Fruit fly (Drosophila melanogaster): ENCODE data around the gene Jig.

Jig gene

DNA sequence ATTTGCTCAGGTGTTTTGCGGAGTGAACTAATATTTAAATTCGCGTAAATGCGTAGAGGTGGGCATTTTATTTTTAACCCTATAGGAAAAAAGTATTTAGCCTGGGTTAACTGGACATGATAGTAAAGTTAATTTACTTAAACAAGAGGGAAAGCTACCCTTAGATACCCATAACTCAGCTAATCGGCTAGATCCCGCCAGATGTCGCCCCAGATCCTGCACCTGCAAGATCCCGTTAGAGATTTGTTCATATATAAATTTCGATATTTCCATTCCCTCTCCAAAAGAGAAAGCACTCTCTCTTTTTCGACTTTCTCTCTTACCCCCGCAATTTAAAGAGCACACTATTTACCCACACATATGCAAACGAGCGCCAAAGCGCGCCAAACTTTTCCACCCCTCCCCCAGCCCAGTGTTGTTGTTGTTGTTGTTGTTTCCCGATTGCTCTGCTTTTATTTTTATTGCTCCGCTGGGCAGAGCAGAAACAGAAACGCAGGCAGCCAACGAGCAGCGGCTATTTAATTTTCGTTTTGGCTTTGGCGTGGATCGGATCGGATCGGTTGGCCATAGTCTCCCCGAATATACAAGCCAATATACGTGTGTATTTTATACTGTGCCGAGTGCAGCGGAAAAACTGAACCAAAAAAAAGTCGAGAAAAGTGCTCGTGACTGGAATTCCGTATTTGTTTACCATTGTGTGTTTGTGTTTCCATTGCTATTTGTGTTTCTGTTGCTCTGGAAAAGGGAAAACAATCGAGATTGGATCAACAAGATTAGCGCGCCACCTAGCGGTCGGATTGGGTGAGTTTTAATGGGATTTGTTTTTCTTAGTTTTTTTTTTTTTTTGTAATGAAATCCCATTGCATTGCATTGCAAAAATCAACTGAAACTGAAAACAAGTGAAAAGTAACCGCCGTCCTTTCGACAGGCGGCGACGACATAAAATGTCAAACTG lies 16.2 kb downstream of the Jig start, which contains the start of gene stumps:
stumps (plus strand) TSS at position 526 of the 955 bp plus-strand sequence.
- TF ChIP-seq ttk (optimal IDR thresholded peaks at IDR 0.05) (no peak), h (optimal IDR thresholded peaks at IDR 0.05) (no peak), insv (optimal IDR thresholded peaks at IDR 0.05) (no peak), Sin3A (optimal IDR thresholded peaks at IDR 0.05) (no peak), psq (optimal IDR thresholded peaks at IDR 0.05) (no peak), Myc (optimal IDR thresholded peaks at IDR 0.05) (no peak)

DNA sequence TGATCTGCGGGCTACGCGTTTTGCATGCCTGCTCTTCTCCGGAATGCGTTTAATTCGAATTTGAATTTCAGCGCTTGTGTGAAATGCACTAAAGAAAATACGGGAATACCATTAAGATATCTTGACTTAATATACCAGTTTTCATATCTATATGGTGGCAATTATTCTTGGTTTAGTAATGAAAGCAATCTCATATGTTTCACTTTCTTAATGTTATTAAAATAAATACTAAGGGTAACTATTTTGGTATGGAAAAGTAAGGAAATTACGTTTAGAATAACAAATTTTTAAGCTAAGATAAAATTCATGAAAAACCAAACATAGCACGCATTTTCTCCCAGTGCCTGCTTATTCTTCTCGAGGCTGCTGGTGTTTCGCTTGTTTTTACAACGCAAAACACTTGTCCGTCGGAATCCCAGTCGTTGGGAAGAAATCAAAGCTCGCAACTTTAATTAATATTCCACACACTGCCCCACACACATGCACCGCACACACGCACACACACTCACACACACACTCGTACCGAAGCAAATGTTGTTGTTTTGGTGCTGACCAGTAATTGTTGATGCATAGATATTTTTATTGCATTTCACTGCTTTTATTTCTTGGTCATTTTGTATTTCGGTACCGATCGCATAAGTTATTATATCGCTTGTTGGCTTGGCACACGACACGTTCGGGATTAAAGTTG lies 17.2 kb downstream of the Jig start:
- no peak for TF ChIP-seq Sin3A (optimal IDR thresholded peaks at IDR 0.05)
- TF ChIP-seq psq (optimal IDR thresholded peaks at IDR 0.05): no peak
- TF ChIP-seq ttk (optimal IDR thresholded peaks at IDR 0.05): no peak
- no peak for TF ChIP-seq Myc (optimal IDR thresholded peaks at IDR 0.05)
- no peak for TF ChIP-seq insv (optimal IDR thresholded peaks at IDR 0.05)
- TF ChIP-seq h (optimal IDR thresholded peaks at IDR 0.05): no peak

DNA sequence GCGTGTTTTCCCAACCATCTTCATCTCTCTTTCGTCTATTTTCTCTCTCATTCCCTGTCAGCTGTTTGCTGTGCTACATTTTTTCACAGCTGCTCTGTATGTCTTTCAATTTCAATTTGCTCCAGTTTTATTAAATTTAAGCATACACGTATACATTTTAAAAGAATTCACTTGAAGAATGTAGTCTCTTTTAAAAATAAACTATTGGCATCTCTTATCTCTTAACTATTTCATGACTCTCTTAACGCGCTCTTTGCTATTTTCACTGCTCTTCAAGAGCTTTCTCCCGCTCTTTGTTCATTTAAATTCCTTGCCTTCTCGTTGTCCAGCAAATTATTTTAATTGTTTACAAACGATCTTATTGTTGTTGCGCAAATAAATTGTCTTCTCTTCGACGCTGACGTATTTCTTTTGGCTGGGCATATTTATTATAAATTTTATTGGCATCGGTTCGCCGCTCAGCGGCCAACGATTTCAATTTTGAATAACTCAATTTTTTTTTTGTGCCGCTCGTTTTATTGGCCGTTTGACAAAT lies 19.4 kb downstream of the Jig start:
- TF ChIP-seq ttk (optimal IDR thresholded peaks at IDR 0.05): no peak
- TF ChIP-seq Sin3A (optimal IDR thresholded peaks at IDR 0.05): no peak
- TF ChIP-seq insv (optimal IDR thresholded peaks at IDR 0.05): no peak
- TF ChIP-seq psq (optimal IDR thresholded peaks at IDR 0.05): no peak
- no peak for TF ChIP-seq Myc (optimal IDR thresholded peaks at IDR 0.05)
- TF ChIP-seq h (optimal IDR thresholded peaks at IDR 0.05): no peak

DNA sequence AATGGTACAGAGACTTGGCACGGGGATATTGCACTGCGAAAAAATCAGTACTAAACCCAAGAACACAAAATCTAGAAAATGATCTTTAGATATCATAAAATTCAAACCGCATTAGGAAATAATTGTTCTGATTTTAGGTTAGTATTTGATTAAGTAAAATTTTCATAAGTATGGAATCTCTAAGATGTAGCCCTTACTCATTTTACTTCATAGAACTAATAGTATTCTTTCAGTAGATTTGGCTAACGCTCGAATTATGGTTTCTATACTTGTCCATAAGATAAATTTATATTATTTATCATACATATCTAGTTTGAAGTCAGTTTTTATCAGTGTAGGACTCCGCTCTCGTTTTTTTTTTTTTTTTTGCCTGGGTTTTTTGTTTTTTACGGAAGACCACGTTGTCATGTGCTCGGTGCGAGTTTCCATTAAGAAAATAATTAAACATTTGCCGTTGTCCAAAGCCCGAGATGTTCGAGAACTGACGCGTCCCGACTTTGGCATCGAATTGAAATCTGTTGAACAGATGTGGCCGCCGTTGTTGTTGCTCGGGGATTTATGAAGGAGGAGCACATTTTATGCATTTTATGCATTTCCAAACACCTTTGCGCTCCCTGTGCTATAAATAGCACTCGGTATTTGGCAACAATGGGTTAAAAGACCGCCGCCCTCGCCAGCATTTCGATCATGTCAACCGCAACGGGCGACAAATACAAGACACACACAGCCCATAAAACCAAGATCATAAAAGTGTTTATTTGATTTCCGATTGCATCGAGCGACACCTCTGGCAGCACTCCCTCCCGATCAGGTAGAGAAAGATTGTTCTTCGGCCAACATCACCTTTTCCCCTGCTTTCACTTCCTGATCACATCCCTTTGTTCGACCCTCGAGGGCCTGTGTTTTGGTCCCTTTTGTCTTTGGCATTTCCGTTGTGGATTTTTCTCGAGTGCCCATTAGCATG lies 26.0 kb downstream of the Jig start:
- TF ChIP-seq Sin3A (optimal IDR thresholded peaks at IDR 0.05): no peak

DNA sequence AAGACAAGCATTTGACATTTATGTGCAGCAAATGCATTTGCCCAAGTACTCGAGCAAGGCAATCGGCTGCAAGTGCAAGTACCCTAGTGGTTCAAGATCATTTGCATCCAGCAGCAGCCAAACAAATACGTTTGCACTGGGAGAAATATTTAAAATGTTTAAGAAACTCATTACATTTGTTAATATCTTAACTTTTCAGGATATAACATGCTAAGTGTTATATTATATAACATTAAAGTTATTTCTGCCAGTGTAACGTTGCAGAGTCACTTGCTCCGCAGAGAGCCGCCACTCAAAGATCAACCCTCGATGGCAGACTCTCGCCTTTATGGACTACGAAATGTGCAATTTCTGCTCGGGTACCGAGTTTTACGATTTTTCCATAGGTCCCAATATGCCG lies 28.7 kb downstream of the Jig start:
- TF ChIP-seq Myc (optimal IDR thresholded peaks at IDR 0.05): no peak
- no peak for TF ChIP-seq psq (optimal IDR thresholded peaks at IDR 0.05)
- TF ChIP-seq insv (optimal IDR thresholded peaks at IDR 0.05): no peak
- TF ChIP-seq h (optimal IDR thresholded peaks at IDR 0.05): no peak
- no peak for TF ChIP-seq Sin3A (optimal IDR thresholded peaks at IDR 0.05)
- TF ChIP-seq ttk (optimal IDR thresholded peaks at IDR 0.05): no peak

DNA sequence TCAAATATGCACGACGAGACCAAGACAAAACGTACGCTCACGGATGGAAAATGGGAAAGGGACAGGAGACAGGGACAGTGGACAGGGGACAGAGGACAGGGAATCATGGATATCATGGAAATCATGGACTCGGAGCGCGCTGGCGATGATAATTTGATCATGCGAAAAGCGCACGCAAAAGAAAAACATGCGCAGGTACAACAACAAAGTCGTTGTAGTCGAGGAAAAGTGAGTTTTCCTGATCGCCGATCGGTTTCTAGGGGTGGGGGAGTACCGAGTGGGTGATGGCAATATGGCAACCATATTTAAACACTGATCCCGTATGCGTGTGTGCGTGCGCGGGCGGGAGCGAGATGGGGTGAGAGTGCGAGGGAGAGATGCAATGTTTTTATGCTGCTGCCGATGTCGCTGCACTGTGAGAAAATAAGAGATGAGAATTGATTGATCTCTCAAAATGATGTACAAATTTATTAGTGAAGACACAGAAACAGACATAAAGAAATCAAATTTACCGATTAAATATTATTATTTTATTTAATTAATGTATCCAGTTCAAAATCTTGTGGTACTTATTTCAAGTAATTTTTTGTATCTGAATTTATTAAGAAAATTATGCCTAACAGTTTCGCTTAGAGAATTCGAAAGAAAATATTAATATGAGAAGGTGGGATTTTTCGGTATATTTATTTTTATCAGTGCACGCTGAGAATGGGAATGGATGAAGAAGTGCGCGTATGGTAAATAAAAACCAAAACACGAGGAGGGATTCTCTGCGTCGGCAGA lies 30.2 kb downstream of the Jig start:
- TF ChIP-seq Myc (optimal IDR thresholded peaks at IDR 0.05) (no peak), ttk (optimal IDR thresholded peaks at IDR 0.05) (no peak), h (optimal IDR thresholded peaks at IDR 0.05) (no peak), insv (optimal IDR thresholded peaks at IDR 0.05) (no peak), psq (optimal IDR thresholded peaks at IDR 0.05) (no peak)

DNA sequence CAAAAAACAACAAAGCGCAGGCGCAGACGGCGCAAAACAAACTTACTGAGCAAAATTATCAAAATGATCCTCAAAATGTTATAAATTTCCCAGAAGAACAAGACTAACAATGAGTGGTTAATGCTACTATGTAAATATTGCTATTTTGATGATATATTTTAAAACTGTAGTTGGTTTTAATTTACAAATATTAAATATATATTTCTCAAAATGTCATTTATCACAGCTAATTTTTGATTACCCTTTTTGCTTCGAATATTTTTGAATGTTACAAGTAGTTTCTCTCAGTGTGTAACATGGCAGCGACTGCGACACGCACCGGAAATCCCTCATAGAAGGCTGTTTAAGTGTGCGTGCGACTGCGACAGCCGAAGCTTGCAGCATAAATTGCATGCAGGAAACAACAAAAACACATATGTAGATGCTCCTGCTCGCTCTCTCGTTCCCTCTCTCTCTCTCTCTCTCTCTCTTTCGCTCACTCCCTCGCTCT lies 37.2 kb downstream of the Jig start:
- TF ChIP-seq h (optimal IDR thresholded peaks at IDR 0.05) (no peak), psq (optimal IDR thresholded peaks at IDR 0.05) (no peak), Myc (optimal IDR thresholded peaks at IDR 0.05) (no peak), ttk (optimal IDR thresholded peaks at IDR 0.05) (no peak), insv (optimal IDR thresholded peaks at IDR 0.05) (no peak), Sin3A (optimal IDR thresholded peaks at IDR 0.05) (no peak)

DNA sequence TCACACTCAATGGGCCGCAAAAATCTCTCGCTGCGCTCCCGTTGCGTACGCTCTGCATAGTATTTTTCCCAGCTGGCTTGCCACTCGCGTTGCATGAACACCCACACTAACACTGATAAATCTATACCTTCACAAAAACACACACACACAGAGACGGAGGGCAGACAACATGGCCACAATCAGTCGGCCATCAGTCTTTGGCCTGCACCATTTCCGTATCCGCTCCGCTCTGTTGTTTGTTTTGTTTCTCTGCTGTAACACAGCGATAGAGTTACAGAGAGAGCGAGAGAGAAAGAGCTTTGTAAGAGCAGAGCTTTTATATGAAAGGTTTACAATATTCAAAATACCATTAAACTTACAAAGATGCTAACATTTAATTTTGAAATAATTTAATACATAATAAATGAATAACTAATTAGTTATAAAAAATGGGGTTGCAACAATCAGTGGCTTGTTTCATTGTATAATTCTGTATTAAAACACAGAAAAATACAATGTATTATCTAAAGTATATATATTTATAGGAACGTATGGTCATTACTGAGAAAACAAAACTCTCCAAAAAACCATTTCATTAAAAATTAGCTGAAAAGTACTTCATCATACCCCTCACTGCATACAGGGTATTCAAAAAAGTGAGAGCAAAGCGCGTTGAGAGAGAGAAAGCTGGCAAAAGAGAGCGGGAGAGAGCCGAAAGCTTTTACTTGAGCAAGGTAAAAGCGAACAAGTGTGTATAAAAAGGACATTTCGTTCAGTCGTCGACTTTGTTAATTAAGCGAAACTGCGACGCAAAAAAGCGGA lies 48.4 kb downstream of the Jig start, which contains the start of gene CG14853:
CG14853 (plus strand) TSS at position 751 of the 801 bp plus-strand sequence.
- no peak for TF ChIP-seq Myc (optimal IDR thresholded peaks at IDR 0.05)
- TF ChIP-seq insv (optimal IDR thresholded peaks at IDR 0.05): no peak
- TF ChIP-seq h (optimal IDR thresholded peaks at IDR 0.05): no peak
- no peak for TF ChIP-seq psq (optimal IDR thresholded peaks at IDR 0.05)

All from Kc167 (cell line).